Fruit fly (Drosophila melanogaster) whole organism, wandering third instar larva: ENCODE measurements around the gene Nf1.
A peak's percentile ranks its signal among the peaks of the same experiment; 100 is the strongest.

Experiments used
- CG32264 ChIP-seq: fragments of 200-800 bp; sonication (Bioruptor generic); optimal IDR thresholded peaks from 2 replicates; lab custom pipeline; 2016; ENCODE audit warnings: missing biosample characterization, missing genetic modification characterization
- Dfd ChIP-seq: fragments of >200 bp; optimal IDR thresholded peaks from 2 replicates; lab custom pipeline; 2017; ENCODE audit warnings: missing biosample characterization, missing genetic modification characterization
- Dif ChIP-seq: fragments of 200-275, 200-300 bp; sonication (Bioruptor generic); optimal IDR thresholded peaks from 2 replicates; lab custom pipeline; 2018; ENCODE audit warnings: missing biosample characterization, missing genetic modification characterization; ENCODE audit not compliant: partially characterized antibody
- GATAd ChIP-seq: sonication (Bioruptor generic); optimal IDR thresholded peaks from 2 replicates; lab custom pipeline; 2016; ENCODE audit warnings: missing biosample characterization, missing genetic modification characterization
- HLH106 ChIP-seq: fragments of 200-800 bp; optimal IDR thresholded peaks from 3 replicates; lab custom pipeline; 2019; ENCODE audit warnings: missing biosample characterization, mild to moderate bottlenecking, missing genetic modification characterization, moderate library complexity
- Hnf4 ChIP-seq: fragments of 200-800 bp; sonication (Bioruptor generic); optimal IDR thresholded peaks from 2 replicates; lab custom pipeline; 2016; ENCODE audit warnings: missing biosample characterization, mild to moderate bottlenecking, missing genetic modification characterization
- Hr78 ChIP-seq: fragments of >200 bp; optimal IDR thresholded peaks from 2 replicates; lab custom pipeline; 2017; ENCODE audit warnings: missing biosample characterization, missing genetic modification characterization
- Jra ChIP-seq: sonication (Bioruptor generic); optimal IDR thresholded peaks from 2 replicates; lab custom pipeline; 2016; ENCODE audit warnings: missing biosample characterization, missing genetic modification characterization
- Mio ChIP-seq: sonication (Bioruptor generic); optimal IDR thresholded peaks from 2 replicates; lab custom pipeline; 2016; ENCODE audit warnings: missing biosample characterization, missing genetic modification characterization
- Myc ChIP-seq: fragments of >200 bp; optimal IDR thresholded peaks from 2 replicates; lab custom pipeline; 2017
- N ChIP-seq: fragments of >200 bp; optimal IDR thresholded peaks from 2 replicates; lab custom pipeline; 2018; ENCODE audit warnings: missing biosample characterization, missing external identifiers, missing genetic modification characterization
- OdsH ChIP-seq: fragments of 200-800 bp; sonication (Bioruptor generic); optimal IDR thresholded peaks from 2 replicates; lab custom pipeline; 2016; ENCODE audit warnings: missing biosample characterization, mild to moderate bottlenecking, missing genetic modification characterization
- Rel ChIP-seq, 2 experiments: fragments of 200-800 bp; sonication (Bioruptor generic) in 1 of 2; optimal IDR thresholded peaks; 2 replicates in 1 of 2; 3 replicates in 1 of 2; lab custom pipeline; 2016 to 2019; ENCODE audit warnings: mild to moderate bottlenecking in 2 of 2, missing biosample characterization in 2 of 2, missing genetic modification characterization in 2 of 2, moderate library complexity in 1 of 2
- Sp1 ChIP-seq: fragments of 200-800 bp; sonication (Bioruptor generic); optimal IDR thresholded peaks from 3 replicates; lab custom pipeline; 2019; ENCODE audit warnings: missing biosample characterization, mild to moderate bottlenecking, missing genetic modification characterization, moderate library complexity
- Vsx2 ChIP-seq: fragments of 200-300, 225-300 bp; sonication (Bioruptor generic); optimal IDR thresholded peaks from 2 replicates; lab custom pipeline; 2018; ENCODE audit warnings: missing biosample characterization, missing genetic modification characterization; ENCODE audit not compliant: partially characterized antibody
- br ChIP-seq: fragments of 200-800 bp; sonication (Bioruptor generic); optimal IDR thresholded peaks from 2 replicates; lab custom pipeline; 2016; ENCODE audit warnings: missing biosample characterization, missing genetic modification characterization
- brk ChIP-seq: fragments of 200-800 bp; sonication (Bioruptor generic); optimal IDR thresholded peaks from 2 replicates; lab custom pipeline; 2016; ENCODE audit warnings: missing biosample characterization, mild to moderate bottlenecking, missing genetic modification characterization
- dl ChIP-seq, 2 experiments: fragments of 175-275, 200-275 bp in 1 of 2; fragments of 200-275 bp in 1 of 2; sonication (Bioruptor generic); optimal IDR thresholded peaks; lab custom pipeline; 2018; ENCODE audit warnings: mild to moderate bottlenecking in 2 of 2, missing biosample characterization in 2 of 2, missing genetic modification characterization in 2 of 2, moderate library complexity in 2 of 2; ENCODE audit not compliant: partially characterized antibody in 2 of 2, insufficient read depth in 1 of 2
- dmrt93B ChIP-seq: fragments of 200-800 bp; sonication (Bioruptor generic); optimal IDR thresholded peaks from 2 replicates; lab custom pipeline; 2018; ENCODE audit warnings: missing biosample characterization, mild to moderate bottlenecking, missing genetic modification characterization
- dsf ChIP-seq: sonication (Bioruptor generic); optimal IDR thresholded peaks from 2 replicates; lab custom pipeline; 2016; ENCODE audit warnings: missing biosample characterization, missing genetic modification characterization, borderline replicate concordance
- fru ChIP-seq: fragments of 200-800 bp; sonication (Bioruptor generic); optimal IDR thresholded peaks from 3 replicates; lab custom pipeline; 2016; ENCODE audit warnings: missing biosample characterization, mild to moderate bottlenecking, missing genetic modification characterization
- h ChIP-seq: fragments of 200-800 bp; sonication (Bioruptor generic); optimal IDR thresholded peaks from 3 replicates; lab custom pipeline; 2016; ENCODE audit warnings: missing biosample characterization, mild to moderate bottlenecking, missing genetic modification characterization
- psq ChIP-seq: fragments of 200-800 bp; sonication (Bioruptor generic); optimal IDR thresholded peaks from 3 replicates; lab custom pipeline; 2017; ENCODE audit warnings: missing biosample characterization, mild to moderate bottlenecking, missing genetic modification characterization, moderate library complexity
- rgr ChIP-seq: fragments of 200-800 bp; sonication (Bioruptor generic); optimal IDR thresholded peaks from 3 replicates; lab custom pipeline; 2016; ENCODE audit warnings: missing biosample characterization, mild to moderate bottlenecking, missing genetic modification characterization
- sv ChIP-seq: fragments of 200-800 bp; sonication (Bioruptor generic); optimal IDR thresholded peaks from 3 replicates; lab custom pipeline; 2016; ENCODE audit warnings: missing biosample characterization, missing genetic modification characterization
- tai ChIP-seq: sonication (Bioruptor generic); optimal IDR thresholded peaks from 2 replicates; lab custom pipeline; 2016; ENCODE audit warnings: missing biosample characterization, missing genetic modification characterization
- woc ChIP-seq: sonication (Bioruptor generic); optimal IDR thresholded peaks from 2 replicates; lab custom pipeline; 2016; ENCODE audit warnings: missing biosample characterization, mild to moderate bottlenecking, missing genetic modification characterization

The Nf1 gene

dm6 chr3R:26026631-26027274, 43.9 kb downstream of the Nf1 start:
- TF ChIP-seq Dif (GFP tag; lab: Kevin White, UChicago): no peak
- TF ChIP-seq h (GFP tag; lab: Kevin White, UChicago): no peak
- no peak for TF ChIP-seq Vsx2 (GFP tag; lab: Kevin White, UChicago)
- TF ChIP-seq dl (GFP tag; optimal IDR thresholded peaks at IDR 0.05; lab: Kevin White, UChicago; ENCODE audit: insufficient read depth in 1 of 2, partially characterized antibody in 2 of 2): no peak
- no peak for TF ChIP-seq Myc (lab: Kevin White, UChicago)
- no peak for TF ChIP-seq Mio
- no peak for TF ChIP-seq dmrt93B (GFP tag; lab: Kevin White, UChicago)
- TF ChIP-seq brk: no peak
- no peak for TF ChIP-seq dsf (GFP tag; lab: Kevin White, UChicago)
- TF ChIP-seq fru: no peak
- no peak for TF ChIP-seq Rel (GFP tag; optimal IDR thresholded peaks at IDR 0.05; lab: Kevin White, UChicago)
- no peak for TF ChIP-seq Rel (tag; optimal IDR thresholded peaks at IDR 0.05; lab: Kevin White, UChicago)
- no peak for TF ChIP-seq OdsH (GFP tag; lab: Kevin White, UChicago)
- no peak for TF ChIP-seq Jra (GFP tag; lab: Kevin White, UChicago)
- TF ChIP-seq Hnf4: no peak

- TF ChIP-seq N: no peak
- TF ChIP-seq tai: no peak
- TF ChIP-seq fru: no peak
- no peak for TF ChIP-seq HLH106 (tag; lab: Kevin White, UChicago)
- TF ChIP-seq CG32264 (GFP tag; lab: Kevin White, UChicago): no peak
- no peak for TF ChIP-seq dmrt93B (GFP tag; lab: Kevin White, UChicago)
- no peak for TF ChIP-seq brk
- no peak for TF ChIP-seq OdsH (GFP tag; lab: Kevin White, UChicago)
- TF ChIP-seq Vsx2 (GFP tag; lab: Kevin White, UChicago): no peak
- TF ChIP-seq psq (GFP tag; lab: Kevin White, UChicago): no peak
- no peak for TF ChIP-seq Dfd (GFP tag; lab: Kevin White, UChicago)
- no peak for TF ChIP-seq Dif (GFP tag; lab: Kevin White, UChicago)
- TF ChIP-seq Hnf4: no peak
- TF ChIP-seq Sp1: no peak
Measured at dm6 chr3R:26027903-26028302, 45.1 kb downstream of the Nf1 start.

DNA sequence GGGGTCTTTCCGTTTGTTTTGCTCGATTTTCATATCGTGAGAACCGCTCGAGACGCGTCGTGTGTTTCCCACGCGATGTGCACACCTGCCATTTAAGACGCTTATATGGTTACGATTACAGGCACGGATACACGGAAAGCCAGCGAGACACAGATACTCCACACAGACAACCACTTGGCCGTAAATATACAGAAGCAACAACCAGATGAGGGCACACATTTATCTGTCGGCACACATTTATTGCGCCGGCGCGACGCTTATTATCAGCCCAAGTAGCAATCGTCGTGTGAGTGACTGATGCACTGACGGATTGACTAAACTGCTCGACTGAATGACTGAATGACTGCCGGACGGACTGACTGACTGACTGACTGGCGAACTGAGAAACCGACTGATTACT, 47.7 kb downstream of the Nf1 start:
- TF ChIP-seq Mio: no peak
- TF ChIP-seq woc: no peak
- TF ChIP-seq GATAd (GFP tag; lab: Kevin White, UChicago): no peak
- no peak for TF ChIP-seq br (GFP tag; lab: Kevin White, UChicago)

dm6 chr3R:26031968-26032610, 49.3 kb downstream of the Nf1 start:
- TF ChIP-seq Jra (GFP tag; lab: Kevin White, UChicago): no peak
- no peak for TF ChIP-seq Hnf4
- TF ChIP-seq N: no peak
- no peak for TF ChIP-seq brk
- TF ChIP-seq Rel (GFP tag; optimal IDR thresholded peaks at IDR 0.05; lab: Kevin White, UChicago): no peak
- TF ChIP-seq Rel (tag; optimal IDR thresholded peaks at IDR 0.05; lab: Kevin White, UChicago): no peak
- TF ChIP-seq rgr: no peak
- peak; percentile 22 for TF ChIP-seq Dfd (GFP tag; lab: Kevin White, UChicago)
- no peak for TF ChIP-seq dmrt93B (GFP tag; lab: Kevin White, UChicago)
- no peak for TF ChIP-seq HLH106 (tag; lab: Kevin White, UChicago)

DNA sequence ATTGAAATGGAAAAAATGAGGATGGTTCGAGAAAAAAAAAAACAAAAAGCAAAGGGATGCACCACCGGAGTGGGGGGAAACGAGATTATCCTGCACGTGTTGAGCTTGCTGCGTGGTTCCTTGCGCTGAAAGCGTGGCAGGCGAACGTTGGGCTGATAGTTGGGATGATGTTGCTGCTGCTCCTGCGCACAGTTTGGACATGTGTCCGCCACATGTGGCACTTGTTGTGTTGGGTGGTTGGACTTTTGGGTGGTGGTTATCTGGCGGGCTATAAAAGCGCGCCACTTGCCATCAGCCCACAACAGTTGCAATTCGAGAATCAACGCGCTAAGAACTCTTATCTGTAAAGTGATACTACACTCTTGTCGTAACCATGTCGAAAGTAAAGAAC, 49.8 kb downstream of the Nf1 start:
- no peak for TF ChIP-seq Hnf4
- TF ChIP-seq CG32264 (GFP tag; lab: Kevin White, UChicago): no peak
- TF ChIP-seq Rel (GFP tag; optimal IDR thresholded peaks at IDR 0.05; lab: Kevin White, UChicago): no peak
- no peak for TF ChIP-seq Rel (tag; optimal IDR thresholded peaks at IDR 0.05; lab: Kevin White, UChicago)
- no peak for TF ChIP-seq N
- no peak for TF ChIP-seq sv (GFP tag; lab: Kevin White, UChicago)
- TF ChIP-seq Hr78: no peak
- TF ChIP-seq HLH106 (tag; lab: Kevin White, UChicago): no peak
- no peak for TF ChIP-seq Dif (GFP tag; lab: Kevin White, UChicago)
- TF ChIP-seq Sp1: no peak
- TF ChIP-seq Myc (lab: Kevin White, UChicago): no peak
- no peak for TF ChIP-seq brk
